Fruit fly (Drosophila melanogaster): ENCODE results near the gene CG13737.

CG13737 gene

dm6 chr3L:13904426-13904825, 25.6 kb downstream of the CG13737 start (continued):
- TF ChIP-seq CG18619 (GFP tag; optimal IDR thresholded peaks at IDR 0.05) (no peak), CG9817 (tag; optimal IDR thresholded peaks at IDR 0.05) (no peak), peb (GFP tag; IDR thresholded peaks at IDR 0.05) (no peak), gsb (GFP tag; IDR thresholded peaks at IDR 0.05) (no peak), Deaf1 (tag; optimal IDR thresholded peaks at IDR 0.05) (peak; percentile 42), yki (optimal IDR thresholded peaks at IDR 0.05) (no peak), ci (GFP tag; IDR thresholded peaks at IDR 0.05) (0 out of 3 replicates have a peak, but pooled peaks have one; percentile 12), ems (GFP tag; optimal IDR thresholded peaks at IDR 0.05) (no peak)

- no peak for TF ChIP-seq cas (GFP tag; IDR thresholded peaks at IDR 0.05)
- TF ChIP-seq CG14965 (GFP tag; optimal IDR thresholded peaks at IDR 0.05; ENCODE audit: borderline replicate concordance), result no peak
- 0 out of 2 replicates have a peak, but pooled peaks have one; percentile 27 for TF ChIP-seq CG43689 (GFP tag; IDR thresholded peaks at IDR 0.05)
- no peak for TF ChIP-seq CG42726 (GFP tag; IDR thresholded peaks at IDR 0.05; ENCODE audit: partially characterized antibody)
- TF ChIP-seq Usf (GFP tag; optimal IDR thresholded peaks at IDR 0.05), result no peak
- no peak for TF ChIP-seq CG16813 (GFP tag; IDR thresholded peaks at IDR 0.05; ENCODE audit: partially characterized antibody)
- no peak for TF ChIP-seq Bgb (GFP tag; IDR thresholded peaks at IDR 0.05; ENCODE audit: partially characterized antibody)
- TF ChIP-seq CG10431 (GFP tag; optimal IDR thresholded peaks at IDR 0.05), result no peak
- no peak for TF ChIP-seq CG8765 (GFP tag; IDR thresholded peaks at IDR 0.05)
- TF ChIP-seq Jarid2 (GFP tag; optimal IDR thresholded peaks at IDR 0.05), result peak; percentile 22
- peak; percentile 84 for TF ChIP-seq Hmr (GFP tag; optimal IDR thresholded peaks at IDR 0.05)
- TF ChIP-seq CG10366 (GFP tag; IDR thresholded peaks at IDR 0.05), result no peak; the same call in 1 of the 2 replicates
- no peak for TF ChIP-seq pzg (GFP tag; optimal IDR thresholded peaks at IDR 0.05)
- no peak for TF ChIP-seq pros (GFP tag; optimal IDR thresholded peaks at IDR 0.05)
- TF ChIP-seq klu (GFP tag; IDR thresholded peaks at IDR 0.05), result no peak
- 0 out of 2 replicates have a peak, but pooled peaks have one; percentile 10 for TF ChIP-seq CG4730 (GFP tag; IDR thresholded peaks at IDR 0.05)
- no peak for TF ChIP-seq ttk (GFP tag; IDR thresholded peaks at IDR 0.05)
- peak; percentile 35 for TF ChIP-seq CG30403 (GFP tag; optimal IDR thresholded peaks at IDR 0.05)
- no peak for TF ChIP-seq ems (GFP tag; optimal IDR thresholded peaks at IDR 0.05)
- TF ChIP-seq otp (GFP tag; IDR thresholded peaks at IDR 0.05), result no peak
- TF ChIP-seq kni (GFP tag; optimal IDR thresholded peaks at IDR 0.05), result no peak
- no peak for TF ChIP-seq sr (GFP tag; IDR thresholded peaks at IDR 0.05)
- no peak for TF ChIP-seq Atf-2 (GFP tag; optimal IDR thresholded peaks at IDR 0.05)
- TF ChIP-seq tup (GFP tag; optimal IDR thresholded peaks at IDR 0.05), result no peak
- TF ChIP-seq zfh2 (GFP tag; optimal IDR thresholded peaks at IDR 0.05), result no peak
- TF ChIP-seq Ssrp (tag; optimal IDR thresholded peaks at IDR 0.05), result peak; percentile 53
- TF ChIP-seq CG2678 (tag; optimal IDR thresholded peaks at IDR 0.05), result peak; percentile 88
- no peak for TF ChIP-seq Hr39 (optimal IDR thresholded peaks at IDR 0.05)
- TF ChIP-seq CG4328 (GFP tag; optimal IDR thresholded peaks at IDR 0.05), result peak; percentile 52
- TF ChIP-seq CG15073 (GFP tag; optimal IDR thresholded peaks at IDR 0.05), result no peak
- no peak for TF ChIP-seq CG4360 (GFP tag; IDR thresholded peaks at IDR 0.05)
- TF ChIP-seq CG11093 (GFP tag; IDR thresholded peaks at IDR 0.05), result no peak
- TF ChIP-seq Aef1 (GFP tag; IDR thresholded peaks at IDR 0.05), result no peak; the same call in 2 of the 3 replicates
- peak; percentile 4 for TF ChIP-seq CG12299 (tag; optimal IDR thresholded peaks at IDR 0.05)
- TF ChIP-seq gsb-n (tag; optimal IDR thresholded peaks at IDR 0.05), result no peak
- TF ChIP-seq ewg (GFP tag; optimal IDR thresholded peaks at IDR 0.05), result peak; percentile 17
- TF ChIP-seq Dfd (GFP tag; optimal IDR thresholded peaks at IDR 0.05), result no peak
- TF ChIP-seq salm (tag; optimal IDR thresholded peaks at IDR 0.05), result no peak
- TF ChIP-seq CG33213 (GFP tag; optimal IDR thresholded peaks at IDR 0.05), result no peak
- no peak for TF ChIP-seq CG34224 (GFP tag; IDR thresholded peaks at IDR 0.05; ENCODE audit: partially characterized antibody)
- no peak for TF ChIP-seq CG8089 (GFP tag; optimal IDR thresholded peaks at IDR 0.05)
- TF ChIP-seq nmo (GFP tag; optimal IDR thresholded peaks at IDR 0.05), result peak; percentile 26
- peak; percentile 68 for TF ChIP-seq Fer3 (tag; optimal IDR thresholded peaks at IDR 0.05)
Measured at dm6 chr3L:13905515-13905914, 26.7 kb downstream of the CG13737 start.
